Fruit fly (Drosophila melanogaster) S2 (cell line): ENCODE data around the gene Gapvd1.

Experiments used
- CG8478 ChIP-seq: fragments of >200 bp; optimal IDR thresholded peaks from 2 replicates; lab custom pipeline; 2018
- CTCF ChIP-seq, 2 experiments: fragments of >200 bp; optimal IDR thresholded peaks; 2 replicates each; lab custom pipeline; 2018

DNA sequence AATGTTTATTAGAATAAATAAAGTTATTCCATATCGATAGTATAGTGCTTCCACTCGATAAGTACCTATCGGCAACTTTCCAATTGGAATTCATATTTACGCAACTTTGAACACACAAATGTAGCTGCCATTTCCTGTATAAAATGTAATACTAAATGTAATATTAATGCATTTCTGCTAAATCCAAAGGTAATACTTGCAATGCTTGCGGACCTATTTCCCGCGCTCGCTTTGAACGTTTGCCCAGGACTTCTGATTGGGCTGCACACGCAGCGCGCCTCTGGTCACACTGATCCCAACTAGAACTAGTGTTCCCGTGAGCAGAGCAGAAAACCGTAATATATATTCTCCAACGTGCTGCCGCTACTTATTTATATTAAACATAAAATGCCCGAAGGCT lies 44.2 kb downstream of the Gapvd1 start, which contains the start of gene dlg1:
- TF ChIP-seq CG8478 (no peak), CTCF (optimal IDR thresholded peaks at IDR 0.05; lab: Kevin White, UChicago) (no peak)
